Worm (Caenorhabditis elegans) whole organism, L3 larva: ENCODE results near the gene srh-1.

Experiments
- ama-1 ChIP-seq: fragments of 150-350 bp; optimal IDR thresholded peaks from 2 replicates; lab custom pipeline; 2018
- ceh-9 ChIP-seq: sonication (generic microtip); optimal IDR thresholded peaks from 2 replicates; lab custom pipeline; 2018; ENCODE audit warnings: missing biosample characterization, missing genetic modification characterization
- elt-3 ChIP-seq, 3 experiments: fragments of 150-350 bp in 1 of 3; sonication (generic microtip) in 2 of 3; optimal IDR thresholded peaks; 2 replicates in 2 of 3; 4 replicates in 1 of 3; lab custom pipeline; 2014 to 2017; ENCODE audit warnings: missing biosample characterization in 3 of 3, missing genetic modification characterization in 3 of 3
- fos-1 ChIP-seq: fragments of 150-350 bp; optimal IDR thresholded peaks from 2 replicates; lab custom pipeline; 2014; ENCODE audit warnings: missing biosample characterization, missing genetic modification characterization
- jun-1 ChIP-seq: fragments of 150-350 bp; optimal IDR thresholded peaks from 2 replicates; lab custom pipeline; 2014; ENCODE audit warnings: missing biosample characterization, missing genetic modification reagents, missing genetic modification characterization
- pqm-1 ChIP-seq: fragments of 150-350 bp; optimal IDR thresholded peaks from 2 replicates; lab custom pipeline; 2017; ENCODE audit warnings: missing biosample characterization, missing genetic modification characterization, inconsistent platforms
- sea-2 ChIP-seq: fragments of 150-350 bp; sonication (generic microtip); optimal IDR thresholded peaks from 4 replicates; lab custom pipeline; 2014; ENCODE audit warnings: missing biosample characterization, missing genetic modification reagents, missing genetic modification characterization

DNA sequence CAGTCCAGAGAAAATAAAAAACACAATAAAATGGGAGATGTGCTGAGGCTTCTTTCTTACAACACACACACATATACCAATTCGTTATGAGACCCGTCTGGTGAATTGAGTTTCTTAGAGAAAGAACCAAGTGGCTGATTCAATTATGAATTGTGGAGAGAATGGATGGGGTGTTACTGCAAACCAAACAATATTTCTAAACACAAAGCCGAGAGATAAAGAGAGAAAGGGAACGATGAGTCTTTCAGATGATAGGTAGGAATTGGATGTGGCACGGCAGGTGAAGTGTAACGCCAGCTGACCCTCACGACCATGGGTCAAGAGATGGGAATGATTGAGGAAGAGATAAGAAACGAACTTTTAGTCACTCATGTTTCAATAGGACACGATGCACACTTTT lies 39.4 kb upstream of the srh-1 start, which contains the start of gene mig-17:
- TF ChIP-seq pqm-1 (tag; lab: Kevin White, UChicago) (no peak), ama-1 (lab: Kevin White, UChicago) (no peak), sea-2 (GFP tag; lab: Kevin White, UChicago) (no peak), ceh-9 (tag; lab: Kevin White, UChicago) (no peak), fos-1 (no peak), jun-1 (no peak), elt-3 (tag; optimal IDR thresholded peaks at IDR 0.05; lab: Kevin White, UChicago) (no peak)
